Fruit fly (Drosophila melanogaster): ENCODE measurements around the gene CG4686.

The CG4686 gene

dm6 chr3R:19833963-19834362, 30.3 kb upstream of the CG4686 start:
- no peak for TF ChIP-seq Doc2 (GFP tag; IDR thresholded peaks at IDR 0.05)
- peak; percentile 4 for TF ChIP-seq CG34376 (GFP tag; optimal IDR thresholded peaks at IDR 0.05)
- TF ChIP-seq sqz (GFP tag; optimal IDR thresholded peaks at IDR 0.05): no peak
- no peak for TF ChIP-seq tup (GFP tag; optimal IDR thresholded peaks at IDR 0.05)
- no peak for TF ChIP-seq aop (GFP tag; IDR thresholded peaks at IDR 0.05)
- TF ChIP-seq CG13775 (GFP tag; optimal IDR thresholded peaks at IDR 0.05): no peak
- TF ChIP-seq CG6683 (GFP tag; optimal IDR thresholded peaks at IDR 0.05): no peak
- no peak for TF ChIP-seq trh (GFP tag; optimal IDR thresholded peaks at IDR 0.05)
- no peak for TF ChIP-seq Dfd (GFP tag; optimal IDR thresholded peaks at IDR 0.05)
- peak in 1 of 2 experiments; percentile 58 for TF ChIP-seq Pdp1 (GFP tag; optimal IDR thresholded peaks at IDR 0.05)
- no peak for TF ChIP-seq CG10654 (GFP tag; optimal IDR thresholded peaks at IDR 0.05)
- peak; percentile 35 for TF ChIP-seq sd (tag; optimal IDR thresholded peaks at IDR 0.05)
- TF ChIP-seq CG1233 (GFP tag; optimal IDR thresholded peaks at IDR 0.05): no peak
- no peak for TF ChIP-seq Chrac-16 (GFP tag; optimal IDR thresholded peaks at IDR 0.05)
- TF ChIP-seq exex (tag; optimal IDR thresholded peaks at IDR 0.05): peak; percentile 63
- TF ChIP-seq wek (GFP tag; optimal IDR thresholded peaks at IDR 0.05): no peak
- TF ChIP-seq mirr (GFP tag; optimal IDR thresholded peaks at IDR 0.05): peak; percentile 17
- no peak for TF ChIP-seq Lpt (GFP tag; optimal IDR thresholded peaks at IDR 0.05)
- TF ChIP-seq CG4360 (GFP tag; IDR thresholded peaks at IDR 0.05): no peak
- TF ChIP-seq ind (GFP tag; optimal IDR thresholded peaks at IDR 0.05): no peak
- TF ChIP-seq Dad (GFP tag; optimal IDR thresholded peaks at IDR 0.05): no peak
- no peak for TF ChIP-seq CG2202 (tag; optimal IDR thresholded peaks at IDR 0.05)
- no peak for TF ChIP-seq CG14860 (GFP tag; IDR thresholded peaks at IDR 0.05; ENCODE audit: partially characterized antibody)
- no peak for TF ChIP-seq GATAe (GFP tag; conservative IDR thresholded peaks at IDR 0.05)
- no peak for TF ChIP-seq CG2678 (tag; optimal IDR thresholded peaks at IDR 0.05)
- no peak for TF ChIP-seq bowl (GFP tag; IDR thresholded peaks at IDR 0.05)
- no peak for TF ChIP-seq CG7745 (tag; optimal IDR thresholded peaks at IDR 0.05)
- TF ChIP-seq CG8290 (GFP tag; optimal IDR thresholded peaks at IDR 0.05): no peak
- TF ChIP-seq CG8290 (tag; optimal IDR thresholded peaks at IDR 0.05): no peak
- TF ChIP-seq CG2199 (GFP tag; IDR thresholded peaks at IDR 0.05): 0 out of 3 replicates have a peak, but pooled peaks have one; percentile 26
- no peak for TF ChIP-seq CG15696 (tag; optimal IDR thresholded peaks at IDR 0.05)
- peak; percentile 37 for TF ChIP-seq sens (GFP tag)
- TF ChIP-seq dati (GFP tag; IDR thresholded peaks at IDR 0.05): no peak
- TF ChIP-seq sug (tag; optimal IDR thresholded peaks at IDR 0.05): peak; percentile 73
- no peak for TF ChIP-seq CG30403 (GFP tag; optimal IDR thresholded peaks at IDR 0.05)
- no peak for TF ChIP-seq zfh2 (GFP tag; optimal IDR thresholded peaks at IDR 0.05)
- TF ChIP-seq Xrp1 (GFP tag; IDR thresholded peaks at IDR 0.05): no peak
- no peak for TF ChIP-seq MTF-1 (GFP tag; optimal IDR thresholded peaks at IDR 0.05; ENCODE audit: borderline replicate concordance)
- no peak for TF ChIP-seq NFAT (GFP tag; IDR thresholded peaks at IDR 0.05)
- no peak for TF ChIP-seq Hmx (GFP tag; optimal IDR thresholded peaks at IDR 0.05)
- no peak for TF ChIP-seq ERR (GFP tag; optimal IDR thresholded peaks at IDR 0.05)
- TF ChIP-seq gro (GFP tag; optimal IDR thresholded peaks at IDR 0.05): no peak
- TF ChIP-seq lab (GFP tag; optimal IDR thresholded peaks at IDR 0.05): peak; percentile 52
- TF ChIP-seq Ssrp (tag; optimal IDR thresholded peaks at IDR 0.05): no peak
- no peak for TF ChIP-seq CG2129 (GFP tag; IDR thresholded peaks at IDR 0.05; ENCODE audit: partially characterized antibody)

Data from whole organism, embryonic.